Worm (Caenorhabditis elegans) whole organism, late embryonic: ENCODE data around the gene gdh-1.
A peak's percentile ranks its signal among the peaks of the same experiment; 100 is the strongest.

Source experiments
- C08G9.2 ChIP-seq: sonication (generic microtip); optimal IDR thresholded peaks from 2 replicates; lab custom pipeline; 2016; ENCODE audit warnings: mild to moderate bottlenecking, missing genetic modification characterization, moderate library complexity, missing compliant biosample characterization
- C38D4.7 ChIP-seq: fragments of 200-800 bp; sonication (Bioruptor generic); optimal IDR thresholded peaks from 2 replicates; lab custom pipeline; 2018; ENCODE audit warnings: mild to moderate bottlenecking, missing genetic modification characterization, moderate library complexity, missing compliant biosample characterization
- K09A11.1 ChIP-seq: sonication (generic microtip); optimal IDR thresholded peaks from 2 replicates; lab custom pipeline; 2017; ENCODE audit warnings: antibody characterized with exemption, mild to moderate bottlenecking, missing genetic modification characterization, missing compliant biosample characterization; ENCODE audit not compliant: insufficient read depth
- ahr-1 ChIP-seq: sonication (generic microtip); optimal IDR thresholded peaks from 2 replicates; lab custom pipeline; 2016; ENCODE audit warnings: missing genetic modification characterization, missing compliant biosample characterization
- ceh-14 ChIP-seq: sonication (generic microtip); optimal IDR thresholded peaks from 2 replicates; lab custom pipeline; 2016; ENCODE audit warnings: missing genotype, missing genetic modification characterization, missing compliant biosample characterization
- ceh-18 ChIP-seq: sonication (generic microtip); optimal IDR thresholded peaks from 2 replicates; lab custom pipeline; 2016; ENCODE audit warnings: missing genetic modification characterization, missing compliant biosample characterization
- ceh-19 ChIP-seq: fragments of 200-800 bp; sonication (Bioruptor generic); optimal IDR thresholded peaks from 2 replicates; lab custom pipeline; 2018; ENCODE audit warnings: mild to moderate bottlenecking, missing genetic modification characterization, missing compliant biosample characterization
- ceh-24 ChIP-seq: sonication (generic microtip); optimal IDR thresholded peaks from 2 replicates; lab custom pipeline; 2016; ENCODE audit warnings: mild to moderate bottlenecking, missing genetic modification characterization, missing compliant biosample characterization
- ceh-31 ChIP-seq: sonication (generic microtip); optimal IDR thresholded peaks from 2 replicates; lab custom pipeline; 2016; ENCODE audit warnings: missing genetic modification characterization, missing compliant biosample characterization
- ceh-45 ChIP-seq: fragments of 200-800 bp; sonication (Bioruptor generic); IDR thresholded peaks from 2 replicates; pipeline ENCODE4 v1.3.6; 2022; ENCODE audit warnings: missing genetic modification reagents, missing genetic modification characterization, missing compliant biosample characterization
- ceh-6 ChIP-seq: fragments of 200-800 bp; sonication (Bioruptor generic); optimal IDR thresholded peaks from 2 replicates; lab custom pipeline; 2018; ENCODE audit warnings: mild to moderate bottlenecking, missing genetic modification characterization, missing compliant biosample characterization
- elt-2 ChIP-seq: sonication (generic microtip); optimal IDR thresholded peaks from 2 replicates; lab custom pipeline; 2016; ENCODE audit warnings: missing genetic modification reagents, missing genetic modification characterization, missing compliant biosample characterization
- elt-4 ChIP-seq: sonication (generic microtip); optimal IDR thresholded peaks from 2 replicates; lab custom pipeline; 2016; ENCODE audit warnings: missing genetic modification characterization, missing compliant biosample characterization
- eyg-1 ChIP-seq: sonication (generic microtip); optimal IDR thresholded peaks from 2 replicates; lab custom pipeline; 2016; ENCODE audit warnings: missing genotype, missing genetic modification characterization, missing compliant biosample characterization
- fax-1 ChIP-seq: sonication (generic microtip); optimal IDR thresholded peaks from 2 replicates; lab custom pipeline; 2016; ENCODE audit warnings: missing genotype, missing genetic modification characterization, missing compliant biosample characterization
- fkh-6 ChIP-seq: sonication (generic microtip); optimal IDR thresholded peaks from 2 replicates; lab custom pipeline; 2016; ENCODE audit warnings: missing genetic modification characterization, missing compliant biosample characterization
- hlh-13 ChIP-seq: fragments of 200-800 bp; sonication (Bioruptor generic); optimal IDR thresholded peaks from 2 replicates; lab custom pipeline; 2018; ENCODE audit warnings: mild to moderate bottlenecking, missing genetic modification characterization, missing compliant biosample characterization
- hlh-30 ChIP-seq: sonication (generic microtip); optimal IDR thresholded peaks from 2 replicates; lab custom pipeline; 2017; ENCODE audit warnings: antibody characterized with exemption, missing genetic modification characterization, missing compliant biosample characterization; ENCODE audit not compliant: insufficient read depth
- hlh-6 ChIP-seq: sonication (generic microtip); optimal IDR thresholded peaks from 2 replicates; lab custom pipeline; 2016; ENCODE audit warnings: missing genotype, missing genetic modification characterization, missing compliant biosample characterization
- hlh-8 ChIP-seq: sonication (generic microtip); optimal IDR thresholded peaks from 2 replicates; lab custom pipeline; 2016; ENCODE audit warnings: missing genotype, missing genetic modification characterization, missing compliant biosample characterization
- lim-6 ChIP-seq: sonication (generic microtip); optimal IDR thresholded peaks from 2 replicates; lab custom pipeline; 2016; ENCODE audit warnings: missing genetic modification characterization, missing compliant biosample characterization
- nfya-1 ChIP-seq: sonication (generic microtip); optimal IDR thresholded peaks from 2 replicates; lab custom pipeline; 2017; ENCODE audit warnings: missing genetic modification characterization, mild to moderate bottlenecking, missing compliant biosample characterization, antibody characterized with exemption, moderate library complexity
- nhr-232 ChIP-seq: sonication (generic microtip); optimal IDR thresholded peaks from 2 replicates; lab custom pipeline; 2016; ENCODE audit warnings: missing genetic modification characterization, missing compliant biosample characterization
- odd-2 ChIP-seq: sonication (generic microtip); optimal IDR thresholded peaks from 2 replicates; lab custom pipeline; 2017; ENCODE audit warnings: antibody characterized with exemption, mild to moderate bottlenecking, missing genetic modification characterization, missing compliant biosample characterization
- pag-3 ChIP-seq: sonication (generic microtip); optimal IDR thresholded peaks from 2 replicates; lab custom pipeline; 2016; ENCODE audit warnings: missing compliant biosample characterization, missing genetic modification characterization, borderline replicate concordance
- pqm-1 ChIP-seq: sonication (generic microtip); optimal IDR thresholded peaks from 2 replicates; lab custom pipeline; 2016; ENCODE audit warnings: missing genetic modification characterization, missing compliant biosample characterization
- ref-2 ChIP-seq: sonication (generic microtip); optimal IDR thresholded peaks from 2 replicates; lab custom pipeline; 2016; ENCODE audit warnings: missing genetic modification characterization, missing compliant biosample characterization
- sox-2 ChIP-seq: fragments of 200-800 bp; sonication (Bioruptor generic); IDR thresholded peaks from 2 replicates; pipeline ENCODE4 v1.3.6; 2022; ENCODE audit warnings: missing genetic modification reagents, missing genetic modification characterization, missing compliant biosample characterization
- sox-4 ChIP-seq: sonication (generic microtip); optimal IDR thresholded peaks from 2 replicates; lab custom pipeline; 2017; ENCODE audit warnings: mild to moderate bottlenecking, missing genetic modification characterization, inconsistent platforms, missing compliant biosample characterization
- tbx-2 ChIP-seq: sonication (generic microtip); optimal IDR thresholded peaks from 2 replicates; lab custom pipeline; 2016; ENCODE audit warnings: missing genetic modification characterization, missing compliant biosample characterization
- unc-55 ChIP-seq: sonication (generic microtip); optimal IDR thresholded peaks from 2 replicates; lab custom pipeline; 2017; ENCODE audit warnings: missing biosample characterization, missing genetic modification reagents, missing genetic modification characterization
- zip-5 ChIP-seq: sonication (generic microtip); optimal IDR thresholded peaks from 2 replicates; lab custom pipeline; 2016; ENCODE audit warnings: missing genetic modification characterization, missing compliant biosample characterization
- ztf-16 ChIP-seq: sonication (generic microtip); optimal IDR thresholded peaks from 2 replicates; lab custom pipeline; 2017; ENCODE audit warnings: missing genetic modification characterization, missing compliant biosample characterization

gdh-1 gene

DNA sequence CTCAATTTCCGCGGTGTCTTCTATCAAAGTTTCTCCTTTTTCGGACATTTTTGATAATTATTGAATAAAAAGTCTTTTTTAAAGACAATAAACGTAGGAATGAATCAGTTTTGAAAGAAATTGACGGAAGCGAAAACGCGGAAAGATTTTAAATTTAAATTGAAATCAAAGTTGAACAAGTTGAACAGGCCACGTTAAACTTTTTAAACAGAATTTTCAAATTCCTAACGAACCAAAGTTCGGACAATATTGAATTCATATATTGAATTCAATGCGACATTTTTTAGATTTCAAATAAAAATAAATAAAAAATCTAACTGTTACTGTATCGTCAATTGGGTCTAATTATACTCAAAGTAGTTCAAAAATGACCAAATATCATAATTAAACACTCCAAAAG is 3.3 kb upstream of the gdh-1 start, which contains the start of gene hdl-1:
hdl-1 (minus strand) TSS at position 101 of the 400 bp plus-strand sequence.
- no peak for TF ChIP-seq nhr-232 (tag; lab: Kevin White, UChicago)
- TF ChIP-seq fax-1 (tag; lab: Kevin White, UChicago) = no peak
- TF ChIP-seq ceh-14 (tag; lab: Kevin White, UChicago) = no peak
- no peak for TF ChIP-seq elt-4 (tag; lab: Kevin White, UChicago)
- no peak for TF ChIP-seq pqm-1
- no peak for TF ChIP-seq C08G9.2 (tag; lab: Kevin White, UChicago)

ce11 chrIV:11950270-11950669 is 2.8 kb upstream of the gdh-1 start, which contains the start of gene tbx-36:
tbx-36 (plus strand) TSS chrIV:11950570.
- TF ChIP-seq ceh-6 (GFP tag; lab: Kevin White, UChicago) = no peak
- TF ChIP-seq ref-2 (tag; lab: Kevin White, UChicago) = no peak
- no peak for TF ChIP-seq odd-2
- TF ChIP-seq zip-5 = no peak
- TF ChIP-seq ceh-45 (GFP tag; lab: Robert Waterston, UW) = no peak
- TF ChIP-seq fkh-6 = no peak
- no peak for TF ChIP-seq sox-2 (GFP tag; lab: Robert Waterston, UW)
- no peak for TF ChIP-seq lim-6 (tag; lab: Kevin White, UChicago)
- TF ChIP-seq ceh-31 (tag; lab: Kevin White, UChicago) = no peak
- no peak for TF ChIP-seq ceh-19 (GFP tag; lab: Kevin White, UChicago)
- no peak for TF ChIP-seq eyg-1 (tag; lab: Kevin White, UChicago)
- no peak for TF ChIP-seq C38D4.7
- no peak for TF ChIP-seq hlh-6 (tag; lab: Kevin White, UChicago)
- no peak for TF ChIP-seq pag-3 (tag; lab: Kevin White, UChicago)
- TF ChIP-seq tbx-2 (tag; lab: Kevin White, UChicago) = no peak
- no peak for TF ChIP-seq sox-4 (tag; lab: Kevin White, UChicago)
- TF ChIP-seq nhr-232 (tag; lab: Kevin White, UChicago) = no peak
- no peak for TF ChIP-seq hlh-13 (GFP tag; lab: Kevin White, UChicago)
- no peak for TF ChIP-seq elt-2 (tag; lab: Kevin White, UChicago)

DNA sequence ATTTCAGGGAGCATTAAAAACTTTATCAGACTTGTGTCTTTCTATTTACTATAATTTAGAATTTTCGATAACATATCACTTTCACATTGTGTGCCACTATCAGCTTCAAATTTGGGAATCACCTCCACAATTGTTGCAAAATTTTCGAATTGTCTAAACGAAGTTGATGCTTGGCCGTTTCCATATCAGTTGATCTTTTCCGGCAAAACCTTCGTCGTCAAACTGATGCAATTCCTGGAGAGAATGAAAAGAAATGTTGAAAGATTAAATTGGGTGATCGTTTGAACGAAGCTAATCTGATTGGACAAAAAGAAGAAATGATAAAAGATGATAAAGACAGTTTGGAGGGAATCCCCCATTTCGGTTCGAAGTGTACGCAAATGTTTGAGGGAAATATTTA is 2.5 kb downstream of the gdh-1 start:
- TF ChIP-seq ref-2 (tag; lab: Kevin White, UChicago) (no peak), fax-1 (tag; lab: Kevin White, UChicago) (no peak), pqm-1 (no peak), ahr-1 (tag; lab: Kevin White, UChicago) (no peak), unc-55 (GFP tag; lab: Kevin White, UChicago) (no peak), ceh-24 (tag; lab: Kevin White, UChicago) (no peak), K09A11.1 (tag; lab: Kevin White, UChicago) (no peak), nfya-1 (tag; lab: Kevin White, UChicago) (no peak), lim-6 (tag; lab: Kevin White, UChicago) (no peak)

DNA sequence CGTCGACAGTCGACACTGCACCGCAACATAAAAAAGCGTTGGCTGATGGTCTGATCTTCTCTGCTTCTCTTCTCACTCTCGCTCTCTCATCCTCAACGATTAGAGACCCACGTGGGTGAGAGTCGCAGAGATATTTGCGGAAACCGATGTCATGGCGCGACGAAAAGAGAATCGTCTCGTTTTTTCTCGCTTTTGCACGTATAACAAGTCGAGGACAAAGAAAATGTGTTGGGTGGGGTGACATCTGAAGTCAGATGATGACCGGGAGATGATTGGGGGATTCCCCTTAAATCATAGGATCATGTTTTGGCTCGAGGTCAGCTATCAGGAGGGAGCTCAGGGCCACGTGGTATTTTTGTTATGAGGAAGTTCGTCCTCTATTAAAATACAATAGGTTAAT is 3.3 kb downstream of the gdh-1 start:
- no peak for TF ChIP-seq sox-4 (tag; lab: Kevin White, UChicago)
- peak; percentile 37 for TF ChIP-seq unc-55 (GFP tag; lab: Kevin White, UChicago)
- peak; percentile 68 for TF ChIP-seq hlh-30
- TF ChIP-seq ztf-16 (tag; lab: Kevin White, UChicago) = no peak
- no peak for TF ChIP-seq hlh-8 (tag; lab: Kevin White, UChicago)
- TF ChIP-seq pqm-1 = peak; percentile 50
- peak; percentile 85 for TF ChIP-seq ceh-18 (tag; lab: Kevin White, UChicago)

- TF ChIP-seq ahr-1 (tag; lab: Kevin White, UChicago) (no peak), ceh-18 (tag; lab: Kevin White, UChicago) (peak; percentile 4)
- TF ChIP-seq, all 69 proteins: peak for 1
These were observed 4.0 kb downstream of the gdh-1 start for ce11 chrIV:11957074-11957473.
